Worm (Caenorhabditis elegans) whole organism, young adult: Measurements from ENCODE around the gene Y25C1A.6.

Source experiments
- D2030.7 ChIP-seq: fragments of 200-800 bp; sonication (Bioruptor generic); IDR thresholded peaks from 2 replicates; pipeline ENCODE4 v1.3.6; 2022; ENCODE audit warnings: missing genetic modification reagents, missing genetic modification characterization, missing compliant biosample characterization
- F22D6.2 ChIP-seq: sonication (generic microtip); optimal IDR thresholded peaks from 2 replicates; lab custom pipeline; 2016; ENCODE audit warnings: mild to moderate bottlenecking, missing genetic modification characterization, missing compliant biosample characterization
- F57A8.1 ChIP-seq: fragments of 200-800 bp; sonication (Bioruptor generic); optimal IDR thresholded peaks from 2 replicates; lab custom pipeline; 2018; ENCODE audit warnings: mild to moderate bottlenecking, missing genetic modification characterization, moderate library complexity, missing compliant biosample characterization
- K11D2.4 ChIP-seq: fragments of 200-800 bp; sonication (Bioruptor generic); IDR thresholded peaks from 2 replicates; pipeline ENCODE4 v1.3.6; 2022; ENCODE audit warnings: missing genetic modification reagents, missing genetic modification characterization, missing compliant biosample characterization
- K12H6.12 ChIP-seq: fragments of 200-800 bp; sonication (Bioruptor generic); optimal IDR thresholded peaks from 2 replicates; lab custom pipeline; 2018; ENCODE audit warnings: mild to moderate bottlenecking, missing genetic modification characterization, missing compliant biosample characterization
- Y53F4B.3 ChIP-seq: fragments of 200-800 bp; sonication (Bioruptor generic); IDR thresholded peaks from 2 replicates; pipeline ENCODE4 v1.3.6; 2022; ENCODE audit warnings: missing genetic modification reagents, missing genetic modification characterization, missing compliant biosample characterization
- Y95B8A.8 ChIP-seq: fragments of 200-800 bp; sonication (Bioruptor generic); IDR thresholded peaks from 2 replicates; pipeline ENCODE4 v1.3.6; 2022; ENCODE audit warnings: missing genetic modification reagents, missing genetic modification characterization, missing compliant biosample characterization
- ZK185.1 ChIP-seq: sonication (generic microtip); optimal IDR thresholded peaks from 2 replicates; lab custom pipeline; 2016; ENCODE audit warnings: mild to moderate bottlenecking, missing genetic modification characterization, missing compliant biosample characterization; ENCODE audit not compliant: poor library complexity, severe bottlenecking
- attf-3 ChIP-seq: fragments of 200-800 bp; sonication (Bioruptor generic); conservative IDR thresholded peaks from 2 replicates; pipeline ENCODE4 v1.3.6; 2022; ENCODE audit warnings: missing genetic modification reagents, missing genetic modification characterization, missing compliant biosample characterization
- attf-5 ChIP-seq: fragments of 200-800 bp; sonication (Bioruptor generic); optimal IDR thresholded peaks from 2 replicates; lab custom pipeline; 2018; ENCODE audit warnings: mild to moderate bottlenecking, missing genetic modification characterization, missing compliant biosample characterization
- attf-6 ChIP-seq: fragments of 200-800 bp; sonication (Bioruptor generic); IDR thresholded peaks from 2 replicates; pipeline ENCODE4 v1.3.6; 2022; ENCODE audit warnings: missing genetic modification reagents, missing genetic modification characterization, missing compliant biosample characterization
- cebp-2 ChIP-seq: fragments of 200-800 bp; sonication (Bioruptor generic); IDR thresholded peaks from 2 replicates; pipeline ENCODE4 v1.3.6; 2022; ENCODE audit warnings: missing genetic modification characterization, missing compliant biosample characterization
- chd-7 ChIP-seq: sonication (generic microtip); optimal IDR thresholded peaks from 2 replicates; lab custom pipeline; 2016; ENCODE audit warnings: mild to moderate bottlenecking, missing genetic modification characterization, moderate library complexity, missing compliant biosample characterization
- dox-1 ChIP-seq: fragments of 200-800 bp; sonication (Bioruptor generic); IDR thresholded peaks from 2 replicates; pipeline ENCODE4 v1.3.6; 2022; ENCODE audit warnings: missing genetic modification reagents, missing genetic modification characterization, missing compliant biosample characterization
- dpff-1 ChIP-seq: sonication (generic microtip); optimal IDR thresholded peaks from 2 replicates; lab custom pipeline; 2017; ENCODE audit warnings: mild to moderate bottlenecking, missing genetic modification characterization, missing compliant biosample characterization
- egrh-3 ChIP-seq: fragments of 200-800 bp; sonication (Bioruptor generic); IDR thresholded peaks from 2 replicates; pipeline ENCODE4 v1.3.6; 2022; ENCODE audit warnings: missing genetic modification reagents, missing genetic modification characterization, missing compliant biosample characterization
- him-1 ChIP-seq: sonication (generic microtip); optimal IDR thresholded peaks from 2 replicates; lab custom pipeline; 2016; ENCODE audit warnings: missing genotype, missing genetic modification reagents, missing genetic modification characterization, missing compliant biosample characterization
- hlh-12 ChIP-seq: sonication (generic microtip); optimal IDR thresholded peaks from 2 replicates; lab custom pipeline; 2016; ENCODE audit warnings: missing genetic modification characterization, missing compliant biosample characterization
- hlh-26 ChIP-seq: fragments of 200-800 bp; sonication (Bioruptor generic); conservative IDR thresholded peaks from 2 replicates; pipeline ENCODE4 v1.3.6; 2022; ENCODE audit warnings: missing genetic modification reagents, missing genetic modification characterization, missing compliant biosample characterization
- hmg-1.2 ChIP-seq: fragments of 200-800 bp; sonication (Bioruptor generic); IDR thresholded peaks from 2 replicates; pipeline ENCODE4 v1.3.6; 2022; ENCODE audit warnings: missing genetic modification reagents, missing genetic modification characterization, missing compliant biosample characterization
- lag-1 ChIP-seq: fragments of 200-800 bp; sonication (Bioruptor generic); IDR thresholded peaks from 2 replicates; pipeline ENCODE4 v1.3.6; 2022; ENCODE audit warnings: missing genetic modification reagents, missing genetic modification characterization, missing compliant biosample characterization
- let-526 ChIP-seq: fragments of 200-800 bp; sonication (Bioruptor generic); IDR thresholded peaks from 2 replicates; pipeline ENCODE4 v1.3.6; 2022; ENCODE audit warnings: missing genetic modification reagents, missing genetic modification characterization, missing compliant biosample characterization
- let-607 ChIP-seq, 2 experiments: fragments of 200-800 bp in 1 of 2; sonication (Bioruptor generic) in 1 of 2; sonication (generic microtip) in 1 of 2; optimal IDR thresholded peaks; 2 replicates each; lab custom pipeline; 2016 to 2018; ENCODE audit warnings: mild to moderate bottlenecking in 2 of 2, missing compliant biosample characterization in 2 of 2, missing genetic modification characterization in 2 of 2, moderate library complexity in 2 of 2, missing genotype in 1 of 2
- nhr-120 ChIP-seq: fragments of 200-800 bp; sonication (Bioruptor generic); IDR thresholded peaks from 2 replicates; pipeline ENCODE4 v1.3.6; 2022; ENCODE audit warnings: missing genetic modification characterization, missing compliant biosample characterization
- nhr-27 ChIP-seq: fragments of 200-800 bp; sonication (Bioruptor generic); optimal IDR thresholded peaks from 2 replicates; lab custom pipeline; 2018; ENCODE audit warnings: mild to moderate bottlenecking, missing genetic modification characterization, moderate library complexity, missing compliant biosample characterization
- nhr-90 ChIP-seq: sonication (generic microtip); optimal IDR thresholded peaks from 2 replicates; lab custom pipeline; 2016; ENCODE audit warnings: missing genotype, mild to moderate bottlenecking, missing genetic modification characterization, missing compliant biosample characterization
- repo-1 ChIP-seq: sonication (generic microtip); optimal IDR thresholded peaks from 2 replicates; lab custom pipeline; 2017; ENCODE audit warnings: mild to moderate bottlenecking, missing genetic modification characterization, missing compliant biosample characterization
- sea-2 ChIP-seq: fragments of 200-800 bp; sonication (Bioruptor generic); IDR thresholded peaks from 2 replicates; pipeline ENCODE4 v1.3.6; 2022; ENCODE audit warnings: missing genetic modification characterization, missing compliant biosample characterization
- snpc-1.1 ChIP-seq: sonication (generic microtip); optimal IDR thresholded peaks from 2 replicates; lab custom pipeline; 2017; ENCODE audit warnings: missing genetic modification characterization, mild to moderate bottlenecking, missing compliant biosample characterization, antibody characterized with exemption, moderate library complexity, missing genotype, missing genetic modification reagents; ENCODE audit not compliant: insufficient read depth
- snpc-1.3 ChIP-seq: sonication (generic microtip); optimal IDR thresholded peaks from 2 replicates; lab custom pipeline; 2017; ENCODE audit warnings: missing genetic modification characterization, mild to moderate bottlenecking, missing compliant biosample characterization, antibody characterized with exemption, moderate library complexity, missing genotype, missing genetic modification reagents; ENCODE audit not compliant: insufficient read depth
- snpc-4 ChIP-seq, 5 experiments: fragments of 150-350 bp in 1 of 5; sonication (generic microtip) in 4 of 5; optimal IDR thresholded peaks; 2 replicates each; lab custom pipeline; 2014 to 2018; ENCODE audit warnings: missing genetic modification characterization in 5 of 5, missing biosample characterization in 3 of 5, antibody characterized with exemption in 2 of 5, mild to moderate bottlenecking in 2 of 5, missing compliant biosample characterization in 2 of 5, missing genotype in 2 of 5, moderate library complexity in 2 of 5, missing genetic modification reagents in 1 of 5
- sptf-2 ChIP-seq: fragments of 200-800 bp; sonication (Bioruptor generic); optimal IDR thresholded peaks from 2 replicates; lab custom pipeline; 2018; ENCODE audit warnings: mild to moderate bottlenecking, missing genetic modification characterization, missing compliant biosample characterization
- unc-62 ChIP-seq: fragments of 150-350 bp; optimal IDR thresholded peaks from 2 replicates; lab custom pipeline; 2014; ENCODE audit warnings: missing biosample characterization, missing genetic modification reagents, missing genetic modification characterization
- xnd-1 ChIP-seq: sonication (generic microtip); optimal IDR thresholded peaks from 2 replicates; lab custom pipeline; 2016; ENCODE audit warnings: missing genotype, missing genetic modification reagents, missing genetic modification characterization, missing compliant biosample characterization
- zfh-2 ChIP-seq: fragments of 200-800 bp; sonication (Bioruptor generic); conservative IDR thresholded peaks from 2 replicates; pipeline ENCODE4 v1.3.6; 2022; ENCODE audit warnings: missing genetic modification reagents, missing genetic modification characterization, missing compliant biosample characterization
- ztf-18 ChIP-seq: sonication (generic microtip); optimal IDR thresholded peaks from 2 replicates; lab custom pipeline; 2016; ENCODE audit warnings: missing genotype, mild to moderate bottlenecking, missing genetic modification characterization, missing compliant biosample characterization
- ztf-26 ChIP-seq: sonication (generic microtip); optimal IDR thresholded peaks from 2 replicates; lab custom pipeline; 2017; ENCODE audit warnings: missing genetic modification characterization, missing compliant biosample characterization
- ztf-6 ChIP-seq: fragments of 200-800 bp; sonication (Bioruptor generic); IDR thresholded peaks from 2 replicates; pipeline ENCODE4 v1.3.6; 2022; ENCODE audit warnings: missing genetic modification reagents, missing genetic modification characterization, missing compliant biosample characterization

Gene Y25C1A.6

ce11 chrII:3105765-3106164 is 44.9 kb downstream of the Y25C1A.6 start, which contains the start of gene clec-122:
clec-122 (plus strand) TSS chrII:3106065.
- TF ChIP-seq nhr-120 (GFP tag; lab: Robert Waterston, UW) (no peak), sea-2 (GFP tag; lab: Robert Waterston, UW) (no peak), ztf-6 (GFP tag; lab: Robert Waterston, UW) (no peak), attf-5 (GFP tag; lab: Kevin White, UChicago) (no peak)
- TF ChIP-seq, all 124 proteins: peak for 0

- TF ChIP-seq repo-1 (tag; lab: Kevin White, UChicago) (no peak), hlh-26 (GFP tag; lab: Robert Waterston, UW) (no peak), chd-7 (tag; lab: Kevin White, UChicago) (peak; percentile 7), Y95B8A.8 (no peak), zfh-2 (GFP tag; lab: Robert Waterston, UW) (peak; percentile 93), snpc-1.1 (peak; percentile 59), egrh-3 (GFP tag; lab: Robert Waterston, UW) (peak; percentile 84), snpc-4 (GFP tag; optimal IDR thresholded peaks at IDR 0.05; lab: Kevin White, UChicago) (no peak), snpc-4 (tag; optimal IDR thresholded peaks at IDR 0.05; lab: Kevin White, UChicago) (peak in 3 of 4 experiments; percentile 51 to 81 (median 58)), ztf-26 (tag; lab: Kevin White, UChicago) (no peak), let-607 (tag; optimal IDR thresholded peaks at IDR 0.05; lab: Kevin White, UChicago) (no peak), nhr-90 (tag; lab: Kevin White, UChicago) (no peak), him-1 (tag; lab: Kevin White, UChicago) (no peak), F57A8.1 (GFP tag; lab: Kevin White, UChicago) (no peak), F22D6.2 (tag; lab: Kevin White, UChicago) (no peak), nhr-120 (GFP tag; lab: Robert Waterston, UW) (no peak), nhr-27 (tag; lab: Kevin White, UChicago) (no peak), snpc-1.3 (tag; lab: Kevin White, UChicago) (no peak), dpff-1 (tag; lab: Kevin White, UChicago) (no peak)
Observed at ce11 chrII:3108101-3108500, 47.2 kb downstream of the Y25C1A.6 start.

ce11 chrII:3109533-3109932 is 48.7 kb downstream of the Y25C1A.6 start:
- 0 out of 2 replicates have a peak, but pooled peaks have one; percentile 12 for TF ChIP-seq dox-1 (GFP tag; lab: Robert Waterston, UW)
- TF ChIP-seq zfh-2 (GFP tag; lab: Robert Waterston, UW) = peak; percentile 55; the same call in 1 of the 2 replicates
- TF ChIP-seq hlh-12 (tag; lab: Kevin White, UChicago) = no peak

ce11 chrII:3110099-3110498 is 49.2 kb downstream of the Y25C1A.6 start:
- TF ChIP-seq unc-62 (GFP tag; lab: Kevin White, UChicago) (no peak), zfh-2 (GFP tag; lab: Robert Waterston, UW) (peak; percentile 46; the same call in 1 of the 2 replicates), K11D2.4 (GFP tag; lab: Robert Waterston, UW) (no peak), hmg-1.2 (GFP tag; lab: Robert Waterston, UW) (peak; percentile 10; the same call in 1 of the 2 replicates), ZK185.1 (tag; lab: Kevin White, UChicago) (no peak), sptf-2 (no peak), ztf-18 (tag; lab: Kevin White, UChicago) (no peak), attf-3 (GFP tag; lab: Robert Waterston, UW) (0 out of 2 replicates have a peak, but pooled peaks have one; percentile 7), D2030.7 (GFP tag; lab: Robert Waterston, UW) (0 out of 2 replicates have a peak, but pooled peaks have one; percentile 23), egrh-3 (GFP tag; lab: Robert Waterston, UW) (peak; percentile 14; the same call in 1 of the 2 replicates), snpc-1.1 (peak; percentile 60), K12H6.12 (no peak), Y53F4B.3 (GFP tag; lab: Robert Waterston, UW) (no peak), snpc-4 (GFP tag; optimal IDR thresholded peaks at IDR 0.05; lab: Kevin White, UChicago) (no peak), snpc-4 (tag; optimal IDR thresholded peaks at IDR 0.05; lab: Kevin White, UChicago) (peak in 2 of 4 experiments; percentile 57 to 74), attf-6 (GFP tag; lab: Robert Waterston, UW) (no peak), cebp-2 (GFP tag; lab: Robert Waterston, UW) (0 out of 2 replicates have a peak, but pooled peaks have one; percentile 17), lag-1 (GFP tag; lab: Robert Waterston, UW) (no peak), xnd-1 (tag; lab: Kevin White, UChicago) (no peak), let-526 (GFP tag; lab: Robert Waterston, UW) (no peak)
